Worm (Caenorhabditis elegans) whole organism, mixed stage, embryonic: ENCODE results near the gene ZC373.3.
A peak's percentile ranks its signal among the peaks of the same experiment; 100 is the strongest.

Experiments used
- M03D4.4 ChIP-seq: sonication (generic microtip); optimal IDR thresholded peaks from 2 replicates; lab custom pipeline; 2017; ENCODE audit warnings: mild to moderate bottlenecking, missing genetic modification characterization, missing compliant biosample characterization
- ceh-39 ChIP-seq: fragments of 150-350 bp; optimal IDR thresholded peaks from 2 replicates; lab custom pipeline; 2014; ENCODE audit warnings: missing biosample characterization, missing genetic modification characterization
- ceh-43 ChIP-seq: fragments of 200-800 bp; sonication (Bioruptor generic); optimal IDR thresholded peaks from 2 replicates; lab custom pipeline; 2018; ENCODE audit warnings: mild to moderate bottlenecking, missing genetic modification characterization, moderate library complexity, missing compliant biosample characterization
- ces-1 ChIP-seq: fragments of 150-350 bp; optimal IDR thresholded peaks from 2 replicates; lab custom pipeline; 2014; ENCODE audit warnings: missing biosample characterization, missing genetic modification reagents, missing genetic modification characterization
- cnd-1 ChIP-seq: fragments of 200-800 bp; sonication (Bioruptor generic); optimal IDR thresholded peaks from 2 replicates; lab custom pipeline; 2018; ENCODE audit warnings: mild to moderate bottlenecking, missing genetic modification characterization, missing compliant biosample characterization
- drap-1 ChIP-seq: fragments of 200-800 bp; sonication (Bioruptor generic); optimal IDR thresholded peaks from 3 replicates; lab custom pipeline; 2018; ENCODE audit warnings: mild to moderate bottlenecking, missing genetic modification characterization, missing compliant biosample characterization
- elt-1 ChIP-seq: sonication (generic microtip); optimal IDR thresholded peaks from 2 replicates; lab custom pipeline; 2017; ENCODE audit warnings: missing genetic modification characterization, mild to moderate bottlenecking, missing compliant biosample characterization, antibody characterized with exemption, moderate library complexity, borderline replicate concordance; ENCODE audit not compliant: insufficient read depth
- elt-3 ChIP-seq: fragments of 150-350 bp; optimal IDR thresholded peaks from 2 replicates; lab custom pipeline; 2014; ENCODE audit warnings: missing biosample characterization, missing genetic modification characterization
- ham-2 ChIP-seq: fragments of 200-800 bp; sonication (Bioruptor generic); optimal IDR thresholded peaks from 2 replicates; lab custom pipeline; 2018; ENCODE audit warnings: mild to moderate bottlenecking, missing genetic modification characterization, missing compliant biosample characterization
- hlh-1 ChIP-seq: fragments of 150-350 bp; optimal IDR thresholded peaks from 2 replicates; lab custom pipeline; 2014; ENCODE audit warnings: missing biosample characterization, missing genetic modification reagents, missing genetic modification characterization
- lin-13 ChIP-seq: fragments of 150-350 bp; optimal IDR thresholded peaks from 2 replicates; lab custom pipeline; 2014; ENCODE audit warnings: missing biosample characterization, missing genetic modification characterization
- lin-32 ChIP-seq: fragments of 200-800 bp; sonication (Bioruptor generic); optimal IDR thresholded peaks from 2 replicates; lab custom pipeline; 2018; ENCODE audit warnings: mild to moderate bottlenecking, missing genetic modification characterization, missing compliant biosample characterization
- lsy-2 ChIP-seq: fragments of 150-350 bp; optimal IDR thresholded peaks from 2 replicates; lab custom pipeline; 2014; ENCODE audit warnings: missing biosample characterization, missing genetic modification characterization
- mab-5 ChIP-seq: fragments of 150-350 bp; optimal IDR thresholded peaks from 2 replicates; lab custom pipeline; 2014; ENCODE audit warnings: missing biosample characterization, missing genetic modification characterization
- mep-1 ChIP-seq: fragments of 150-350 bp; optimal IDR thresholded peaks from 2 replicates; lab custom pipeline; 2017; ENCODE audit warnings: missing biosample characterization, missing genetic modification reagents, missing genetic modification characterization, inconsistent platforms
- mls-2 ChIP-seq: sonication (generic microtip); optimal IDR thresholded peaks from 2 replicates; lab custom pipeline; 2016; ENCODE audit warnings: mild to moderate bottlenecking, missing genetic modification characterization, moderate library complexity, missing compliant biosample characterization
- nhr-12 ChIP-seq: fragments of 150-350 bp; optimal IDR thresholded peaks from 2 replicates; lab custom pipeline; 2014; ENCODE audit warnings: missing biosample characterization, missing genetic modification characterization
- nhr-2 ChIP-seq: fragments of 150-350 bp; optimal IDR thresholded peaks from 2 replicates; lab custom pipeline; 2014; ENCODE audit warnings: missing biosample characterization, missing genetic modification characterization
- nhr-237 ChIP-seq: fragments of 150-350 bp; optimal IDR thresholded peaks from 2 replicates; lab custom pipeline; 2014; ENCODE audit warnings: missing biosample characterization, missing genetic modification characterization
- nhr-28 ChIP-seq: fragments of 150-350 bp; optimal IDR thresholded peaks from 2 replicates; lab custom pipeline; 2014; ENCODE audit warnings: missing biosample characterization, missing genetic modification characterization
- nhr-76 ChIP-seq: sonication (generic microtip); optimal IDR thresholded peaks from 2 replicates; lab custom pipeline; 2017; ENCODE audit warnings: missing biosample characterization, missing genetic modification characterization
- pha-4 ChIP-seq: fragments of 150-350 bp; optimal IDR thresholded peaks from 2 replicates; lab custom pipeline; 2018; ENCODE audit warnings: missing biosample characterization, missing genetic modification reagents, missing genetic modification characterization
- sem-2 ChIP-seq: fragments of 200-800 bp; sonication (Bioruptor generic); optimal IDR thresholded peaks from 2 replicates; lab custom pipeline; 2018; ENCODE audit warnings: mild to moderate bottlenecking, missing genetic modification characterization, missing compliant biosample characterization
- snpc-4 ChIP-seq: fragments of 150-350 bp; optimal IDR thresholded peaks from 2 replicates; lab custom pipeline; 2014; ENCODE audit warnings: missing biosample characterization, missing genetic modification characterization
- tbx-8 ChIP-seq: fragments of 200-800 bp; sonication (Bioruptor generic); optimal IDR thresholded peaks from 2 replicates; lab custom pipeline; 2018; ENCODE audit warnings: mild to moderate bottlenecking, missing genetic modification characterization, moderate library complexity, missing compliant biosample characterization
- unc-120 ChIP-seq: sonication (generic microtip); optimal IDR thresholded peaks from 2 replicates; lab custom pipeline; 2017; ENCODE audit warnings: missing genetic modification characterization, missing compliant biosample characterization; ENCODE audit not compliant: poor library complexity, severe bottlenecking
- unc-39 ChIP-seq: fragments of 150-350 bp; optimal IDR thresholded peaks from 2 replicates; lab custom pipeline; 2014; ENCODE audit warnings: missing biosample characterization, missing genetic modification characterization
- unc-62 ChIP-seq: fragments of 150-350 bp; optimal IDR thresholded peaks from 2 replicates; lab custom pipeline; 2014; ENCODE audit warnings: missing biosample characterization, missing genetic modification reagents, missing genetic modification characterization
- zip-8 ChIP-seq: fragments of 150-350 bp; optimal IDR thresholded peaks from 2 replicates; lab custom pipeline; 2014; ENCODE audit warnings: missing biosample characterization, missing genetic modification characterization
- ztf-11 ChIP-seq: fragments of 150-350 bp; optimal IDR thresholded peaks from 2 replicates; lab custom pipeline; 2014; ENCODE audit warnings: missing biosample characterization, missing genetic modification characterization

The ZC373.3 gene

ce11 chrX:10027556-10027955 is 32.8 kb upstream of the ZC373.3 start, which contains the start of gene mkk-4:
Gene mkk-4 (plus strand): TSS chrX:10027856.
- TF ChIP-seq mep-1: no peak
- TF ChIP-seq ztf-11: no peak
- TF ChIP-seq unc-39 (tag; lab: Kevin White, UChicago): no peak
- no peak for TF ChIP-seq ceh-43 (GFP tag; lab: Kevin White, UChicago)
- no peak for TF ChIP-seq lsy-2
- TF ChIP-seq M03D4.4: no peak
- TF ChIP-seq nhr-237 (tag; lab: Kevin White, UChicago): no peak

ce11 chrX:10030836-10031235 is 29.5 kb upstream of the ZC373.3 start, which contains the start of gene sek-6:
Gene sek-6 (plus strand): TSS chrX:10031150.
- TF ChIP-seq mls-2 (tag; lab: Kevin White, UChicago): no peak
- TF ChIP-seq cnd-1 (tag; lab: Kevin White, UChicago): no peak
- TF ChIP-seq lin-32 (GFP tag; lab: Kevin White, UChicago): no peak
- no peak for TF ChIP-seq nhr-12
- no peak for TF ChIP-seq ceh-43 (GFP tag; lab: Kevin White, UChicago)
- no peak for TF ChIP-seq zip-8
- no peak for TF ChIP-seq drap-1
- TF ChIP-seq M03D4.4: no peak
- no peak for TF ChIP-seq sem-2 (GFP tag; lab: Kevin White, UChicago)
- no peak for TF ChIP-seq unc-120 (tag; lab: Kevin White, UChicago)
- TF ChIP-seq unc-39 (tag; lab: Kevin White, UChicago): no peak
- no peak for TF ChIP-seq snpc-4
- TF ChIP-seq nhr-28 (tag; lab: Kevin White, UChicago): no peak

- no peak for TF ChIP-seq lin-32 (GFP tag; lab: Kevin White, UChicago)
- TF ChIP-seq nhr-76 (tag; lab: Kevin White, UChicago): no peak
- TF ChIP-seq mep-1: no peak
- no peak for TF ChIP-seq nhr-12
- no peak for TF ChIP-seq ceh-43 (GFP tag; lab: Kevin White, UChicago)
- TF ChIP-seq mls-2 (tag; lab: Kevin White, UChicago): no peak
- TF ChIP-seq zip-8: no peak
- no peak for TF ChIP-seq unc-39 (tag; lab: Kevin White, UChicago)
- TF ChIP-seq ham-2 (GFP tag; lab: Kevin White, UChicago): no peak
- no peak for TF ChIP-seq snpc-4
- TF ChIP-seq nhr-2: no peak
- TF ChIP-seq hlh-1 (tag; lab: Kevin White, UChicago): no peak
- no peak for TF ChIP-seq elt-1
- TF ChIP-seq drap-1: no peak
- no peak for TF ChIP-seq ztf-11
- no peak for TF ChIP-seq ces-1 (GFP tag; lab: Kevin White, UChicago)
- TF ChIP-seq nhr-237 (tag; lab: Kevin White, UChicago): no peak
These were observed 15.9 kb upstream of the ZC373.3 start for ce11 chrX:10044473-10044872.

DNA sequence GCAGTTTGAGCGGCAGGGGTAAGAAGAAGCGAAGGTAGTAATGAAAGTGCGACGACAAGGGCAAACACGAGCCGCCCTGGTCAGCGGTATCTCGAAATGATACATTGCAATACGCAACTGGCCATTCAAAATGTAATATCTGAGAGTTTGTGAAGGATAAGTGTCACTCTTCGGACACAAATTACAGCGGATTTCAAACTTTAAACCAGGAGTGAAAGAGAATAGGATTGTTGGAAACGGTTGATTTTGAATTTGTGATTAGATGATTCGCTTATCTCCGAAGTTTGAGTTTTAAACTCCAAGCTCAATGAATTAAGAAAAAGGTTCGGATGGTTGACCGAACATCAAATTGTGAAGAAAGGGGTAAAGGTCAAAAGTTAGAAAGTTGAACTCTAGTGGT is 13.0 kb upstream of the ZC373.3 start, which contains the start of gene ZC374.2:
Gene ZC374.2 (minus strand): TSS at position 101 of the 400 bp plus-strand sequence.
- TF ChIP-seq ceh-39 (tag; lab: Kevin White, UChicago) (no peak), hlh-1 (tag; lab: Kevin White, UChicago) (peak; percentile 34)

DNA sequence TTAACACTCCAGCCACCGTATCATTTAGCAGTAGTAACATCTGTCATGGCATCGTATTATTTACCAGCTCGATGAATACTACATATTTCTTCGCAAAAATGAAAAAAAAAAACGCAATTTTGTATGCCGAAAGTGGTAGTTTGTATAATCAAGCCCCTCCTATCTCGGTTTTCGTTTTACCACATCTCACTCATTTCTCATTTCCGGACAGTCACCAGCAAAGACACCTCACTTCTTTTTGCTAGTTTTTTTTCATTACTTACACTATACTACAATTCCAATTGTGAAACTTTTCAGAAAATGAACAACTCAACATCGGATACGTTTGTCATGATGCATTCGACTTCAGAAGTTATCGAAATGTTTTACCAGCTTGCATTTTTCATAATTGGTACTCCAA is 11.2 kb upstream of the ZC373.3 start, which contains the start of gene gnrr-3:
Gene gnrr-3 (plus strand): TSS at position 301 of the 400 bp plus-strand sequence.
- TF ChIP-seq unc-120 (tag; lab: Kevin White, UChicago) (no peak), unc-62 (no peak), pha-4 (tag; lab: Kevin White, UChicago) (no peak), lsy-2 (no peak), ceh-43 (GFP tag; lab: Kevin White, UChicago) (no peak), zip-8 (no peak), snpc-4 (no peak), cnd-1 (tag; lab: Kevin White, UChicago) (no peak), nhr-12 (no peak), elt-3 (tag; lab: Kevin White, UChicago) (no peak), tbx-8 (GFP tag; lab: Kevin White, UChicago) (no peak), drap-1 (no peak), lin-32 (GFP tag; lab: Kevin White, UChicago) (no peak), mls-2 (tag; lab: Kevin White, UChicago) (no peak)
- TF ChIP-seq, all 35 proteins: peak for 0

- TF ChIP-seq mls-2 (tag; lab: Kevin White, UChicago): no peak
- TF ChIP-seq lin-32 (GFP tag; lab: Kevin White, UChicago): no peak
- no peak for TF ChIP-seq cnd-1 (tag; lab: Kevin White, UChicago)
- no peak for TF ChIP-seq lin-13
- TF ChIP-seq unc-120 (tag; lab: Kevin White, UChicago): no peak
- no peak for TF ChIP-seq mab-5
- no peak for TF ChIP-seq lsy-2
- no peak for TF ChIP-seq nhr-12
- TF ChIP-seq M03D4.4: no peak
- no peak for TF ChIP-seq nhr-237 (tag; lab: Kevin White, UChicago)
- no peak for TF ChIP-seq ztf-11
- no peak for TF ChIP-seq drap-1
- TF ChIP-seq nhr-2: no peak
- no peak for TF ChIP-seq zip-8
- no peak for TF ChIP-seq unc-39 (tag; lab: Kevin White, UChicago)
- TF ChIP-seq nhr-28 (tag; lab: Kevin White, UChicago): no peak
- TF ChIP-seq ces-1 (GFP tag; lab: Kevin White, UChicago): no peak
These were observed 8.7 kb upstream of the ZC373.3 start for ce11 chrX:10051625-10052024.
